Worm (Caenorhabditis elegans) whole organism, mixed stage, embryonic: ENCODE measurements around the gene srx-8.

ENCODE experiments used
- M03D4.4 ChIP-seq: sonication (generic microtip); optimal IDR thresholded peaks from 2 replicates; lab custom pipeline; 2017; ENCODE audit warnings: mild to moderate bottlenecking, missing genetic modification characterization, missing compliant biosample characterization
- bed-3 ChIP-seq: fragments of 200-800 bp; sonication (Bioruptor generic); optimal IDR thresholded peaks from 3 replicates; lab custom pipeline; 2018; ENCODE audit warnings: mild to moderate bottlenecking, missing genetic modification characterization, moderate library complexity, missing compliant biosample characterization
- blmp-1 ChIP-seq: fragments of 150-350 bp; optimal IDR thresholded peaks from 2 replicates; lab custom pipeline; 2014; ENCODE audit warnings: missing biosample characterization, missing genetic modification characterization
- ceh-39 ChIP-seq: fragments of 150-350 bp; optimal IDR thresholded peaks from 2 replicates; lab custom pipeline; 2014; ENCODE audit warnings: missing biosample characterization, missing genetic modification characterization
- ceh-43 ChIP-seq: fragments of 200-800 bp; sonication (Bioruptor generic); optimal IDR thresholded peaks from 2 replicates; lab custom pipeline; 2018; ENCODE audit warnings: mild to moderate bottlenecking, missing genetic modification characterization, moderate library complexity, missing compliant biosample characterization
- ces-1 ChIP-seq: fragments of 150-350 bp; optimal IDR thresholded peaks from 2 replicates; lab custom pipeline; 2014; ENCODE audit warnings: missing biosample characterization, missing genetic modification reagents, missing genetic modification characterization
- cnd-1 ChIP-seq: fragments of 200-800 bp; sonication (Bioruptor generic); optimal IDR thresholded peaks from 2 replicates; lab custom pipeline; 2018; ENCODE audit warnings: mild to moderate bottlenecking, missing genetic modification characterization, missing compliant biosample characterization
- drap-1 ChIP-seq: fragments of 200-800 bp; sonication (Bioruptor generic); optimal IDR thresholded peaks from 3 replicates; lab custom pipeline; 2018; ENCODE audit warnings: mild to moderate bottlenecking, missing genetic modification characterization, missing compliant biosample characterization
- elt-3 ChIP-seq: fragments of 150-350 bp; optimal IDR thresholded peaks from 2 replicates; lab custom pipeline; 2014; ENCODE audit warnings: missing biosample characterization, missing genetic modification characterization
- flh-1 ChIP-seq: fragments of 200-800 bp; sonication (Bioruptor generic); optimal IDR thresholded peaks from 2 replicates; lab custom pipeline; 2018; ENCODE audit warnings: mild to moderate bottlenecking, missing genetic modification characterization, moderate library complexity, missing compliant biosample characterization
- ham-2 ChIP-seq: fragments of 200-800 bp; sonication (Bioruptor generic); optimal IDR thresholded peaks from 2 replicates; lab custom pipeline; 2018; ENCODE audit warnings: mild to moderate bottlenecking, missing genetic modification characterization, missing compliant biosample characterization
- hlh-1 ChIP-seq: fragments of 150-350 bp; optimal IDR thresholded peaks from 2 replicates; lab custom pipeline; 2014; ENCODE audit warnings: missing biosample characterization, missing genetic modification reagents, missing genetic modification characterization
- lin-13 ChIP-seq: fragments of 150-350 bp; optimal IDR thresholded peaks from 2 replicates; lab custom pipeline; 2014; ENCODE audit warnings: missing biosample characterization, missing genetic modification characterization
- lin-32 ChIP-seq: fragments of 200-800 bp; sonication (Bioruptor generic); optimal IDR thresholded peaks from 2 replicates; lab custom pipeline; 2018; ENCODE audit warnings: mild to moderate bottlenecking, missing genetic modification characterization, missing compliant biosample characterization
- lsy-2 ChIP-seq: fragments of 150-350 bp; optimal IDR thresholded peaks from 2 replicates; lab custom pipeline; 2014; ENCODE audit warnings: missing biosample characterization, missing genetic modification characterization
- mab-5 ChIP-seq: fragments of 150-350 bp; optimal IDR thresholded peaks from 2 replicates; lab custom pipeline; 2014; ENCODE audit warnings: missing biosample characterization, missing genetic modification characterization
- mep-1 ChIP-seq: fragments of 150-350 bp; optimal IDR thresholded peaks from 2 replicates; lab custom pipeline; 2017; ENCODE audit warnings: missing biosample characterization, missing genetic modification reagents, missing genetic modification characterization, inconsistent platforms
- mls-2 ChIP-seq: sonication (generic microtip); optimal IDR thresholded peaks from 2 replicates; lab custom pipeline; 2016; ENCODE audit warnings: mild to moderate bottlenecking, missing genetic modification characterization, moderate library complexity, missing compliant biosample characterization
- nhr-12 ChIP-seq: fragments of 150-350 bp; optimal IDR thresholded peaks from 2 replicates; lab custom pipeline; 2014; ENCODE audit warnings: missing biosample characterization, missing genetic modification characterization
- nhr-2 ChIP-seq: fragments of 150-350 bp; optimal IDR thresholded peaks from 2 replicates; lab custom pipeline; 2014; ENCODE audit warnings: missing biosample characterization, missing genetic modification characterization
- nhr-237 ChIP-seq: fragments of 150-350 bp; optimal IDR thresholded peaks from 2 replicates; lab custom pipeline; 2014; ENCODE audit warnings: missing biosample characterization, missing genetic modification characterization
- nhr-28 ChIP-seq: fragments of 150-350 bp; optimal IDR thresholded peaks from 2 replicates; lab custom pipeline; 2014; ENCODE audit warnings: missing biosample characterization, missing genetic modification characterization
- nhr-76 ChIP-seq: sonication (generic microtip); optimal IDR thresholded peaks from 2 replicates; lab custom pipeline; 2017; ENCODE audit warnings: missing biosample characterization, missing genetic modification characterization
- pha-4 ChIP-seq: fragments of 150-350 bp; optimal IDR thresholded peaks from 2 replicates; lab custom pipeline; 2018; ENCODE audit warnings: missing biosample characterization, missing genetic modification reagents, missing genetic modification characterization
- sem-2 ChIP-seq: fragments of 200-800 bp; sonication (Bioruptor generic); optimal IDR thresholded peaks from 2 replicates; lab custom pipeline; 2018; ENCODE audit warnings: mild to moderate bottlenecking, missing genetic modification characterization, missing compliant biosample characterization
- snpc-4 ChIP-seq: fragments of 150-350 bp; optimal IDR thresholded peaks from 2 replicates; lab custom pipeline; 2014; ENCODE audit warnings: missing biosample characterization, missing genetic modification characterization
- sptf-1 ChIP-seq: sonication (generic microtip); optimal IDR thresholded peaks from 2 replicates; lab custom pipeline; 2017; ENCODE audit warnings: mild to moderate bottlenecking, missing genetic modification characterization, moderate library complexity, missing compliant biosample characterization
- tbx-8 ChIP-seq: fragments of 200-800 bp; sonication (Bioruptor generic); optimal IDR thresholded peaks from 2 replicates; lab custom pipeline; 2018; ENCODE audit warnings: mild to moderate bottlenecking, missing genetic modification characterization, moderate library complexity, missing compliant biosample characterization
- unc-120 ChIP-seq: sonication (generic microtip); optimal IDR thresholded peaks from 2 replicates; lab custom pipeline; 2017; ENCODE audit warnings: missing genetic modification characterization, missing compliant biosample characterization; ENCODE audit not compliant: poor library complexity, severe bottlenecking
- unc-39 ChIP-seq: fragments of 150-350 bp; optimal IDR thresholded peaks from 2 replicates; lab custom pipeline; 2014; ENCODE audit warnings: missing biosample characterization, missing genetic modification characterization
- unc-62 ChIP-seq: fragments of 150-350 bp; optimal IDR thresholded peaks from 2 replicates; lab custom pipeline; 2014; ENCODE audit warnings: missing biosample characterization, missing genetic modification reagents, missing genetic modification characterization
- zip-8 ChIP-seq: fragments of 150-350 bp; optimal IDR thresholded peaks from 2 replicates; lab custom pipeline; 2014; ENCODE audit warnings: missing biosample characterization, missing genetic modification characterization
- ztf-11 ChIP-seq: fragments of 150-350 bp; optimal IDR thresholded peaks from 2 replicates; lab custom pipeline; 2014; ENCODE audit warnings: missing biosample characterization, missing genetic modification characterization

srx-8 gene

DNA sequence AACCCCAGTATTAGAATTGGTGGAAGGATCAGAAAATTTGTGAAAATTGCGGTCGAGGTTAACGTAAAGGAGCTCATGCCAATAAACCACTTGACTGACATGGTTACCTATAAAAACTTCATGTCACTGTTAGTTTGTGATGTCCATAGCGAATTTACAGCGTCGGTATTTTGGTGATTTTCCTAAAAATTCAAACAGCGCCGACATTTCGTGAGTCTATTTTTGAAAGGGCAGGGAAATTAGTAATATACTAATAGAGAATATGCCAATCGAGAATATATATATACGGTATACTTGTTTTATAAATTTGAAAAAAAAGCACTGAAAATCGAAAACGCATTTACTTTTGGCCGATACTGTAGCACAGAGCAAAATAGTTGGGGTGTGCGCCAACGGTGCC lies at the start of gene srx-8:
srx-8 (minus strand) TSS at position 101 of the 400 bp plus-strand sequence.
- TF ChIP-seq cnd-1 (tag; lab: Kevin White, UChicago): no peak
- no peak for TF ChIP-seq ceh-39 (tag; lab: Kevin White, UChicago)
- TF ChIP-seq sem-2: no peak
- no peak for TF ChIP-seq unc-39
- TF ChIP-seq mab-5 (tag; lab: Kevin White, UChicago): no peak
- TF ChIP-seq ham-2 (GFP tag; lab: Kevin White, UChicago): no peak
- TF ChIP-seq drap-1 (GFP tag; lab: Kevin White, UChicago): no peak
- TF ChIP-seq zip-8: no peak
- TF ChIP-seq bed-3: no peak
- no peak for TF ChIP-seq unc-62
- TF ChIP-seq unc-120 (tag; lab: Kevin White, UChicago): no peak
- no peak for TF ChIP-seq sptf-1 (tag; lab: Kevin White, UChicago)
- TF ChIP-seq lin-13 (tag; lab: Kevin White, UChicago): no peak
- TF ChIP-seq snpc-4 (tag; lab: Kevin White, UChicago): no peak
- no peak for TF ChIP-seq mep-1 (tag; lab: Kevin White, UChicago)
- TF ChIP-seq mls-2: no peak
- TF ChIP-seq lsy-2 (tag; lab: Kevin White, UChicago): no peak
- TF ChIP-seq nhr-12 (tag; lab: Kevin White, UChicago): no peak
- no peak for TF ChIP-seq ceh-43 (GFP tag; lab: Kevin White, UChicago)
- TF ChIP-seq nhr-2: no peak

DNA sequence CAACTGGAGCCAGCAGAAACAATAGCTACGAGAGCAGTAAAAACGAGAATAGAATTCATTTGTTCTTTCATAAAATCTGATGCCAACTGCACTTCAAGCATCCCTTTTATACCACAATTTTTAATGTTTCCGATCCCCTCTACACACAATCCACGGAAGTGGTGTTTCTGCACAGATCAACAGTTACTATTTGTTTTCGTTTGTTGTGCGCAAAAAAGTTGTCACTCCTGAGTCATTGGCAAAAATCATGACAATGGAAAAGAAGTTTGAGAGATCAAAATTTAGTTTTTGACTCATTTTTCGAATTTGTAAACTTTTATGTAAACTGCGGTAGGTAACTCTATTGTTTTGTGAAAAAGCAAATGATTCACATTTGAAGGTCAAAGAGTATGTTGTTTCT lies 48.1 kb upstream of the srx-8 start, which contains the start of gene srlf-37:
srlf-37 (minus strand) TSS at position 101 of the 400 bp plus-strand sequence.
- TF ChIP-seq lin-13 (tag; lab: Kevin White, UChicago) (no peak), bed-3 (no peak), mab-5 (tag; lab: Kevin White, UChicago) (no peak), sem-2 (no peak), tbx-8 (GFP tag; lab: Kevin White, UChicago) (no peak), pha-4 (tag; lab: Kevin White, UChicago) (no peak), mep-1 (tag; lab: Kevin White, UChicago) (no peak), ces-1 (no peak), M03D4.4 (tag; lab: Kevin White, UChicago) (no peak), nhr-28 (tag; lab: Kevin White, UChicago) (no peak), nhr-76 (tag; lab: Kevin White, UChicago) (no peak), zip-8 (no peak), lsy-2 (tag; lab: Kevin White, UChicago) (no peak), ztf-11 (tag; lab: Kevin White, UChicago) (no peak), ham-2 (GFP tag; lab: Kevin White, UChicago) (no peak), nhr-12 (tag; lab: Kevin White, UChicago) (no peak), hlh-1 (tag; lab: Kevin White, UChicago) (no peak), unc-39 (no peak), ceh-43 (GFP tag; lab: Kevin White, UChicago) (no peak), flh-1 (GFP tag; lab: Kevin White, UChicago) (no peak)

- TF ChIP-seq ceh-39 (tag; lab: Kevin White, UChicago): no peak
- TF ChIP-seq sem-2: no peak
- no peak for TF ChIP-seq bed-3
- no peak for TF ChIP-seq snpc-4 (tag; lab: Kevin White, UChicago)
- TF ChIP-seq ham-2 (GFP tag; lab: Kevin White, UChicago): no peak
- no peak for TF ChIP-seq blmp-1 (tag; lab: Kevin White, UChicago)
- TF ChIP-seq flh-1 (GFP tag; lab: Kevin White, UChicago): no peak
- TF ChIP-seq tbx-8 (GFP tag; lab: Kevin White, UChicago): no peak
- no peak for TF ChIP-seq mep-1 (tag; lab: Kevin White, UChicago)
- TF ChIP-seq lsy-2 (tag; lab: Kevin White, UChicago): no peak
- no peak for TF ChIP-seq sptf-1 (tag; lab: Kevin White, UChicago)
- no peak for TF ChIP-seq ztf-11 (tag; lab: Kevin White, UChicago)
- TF ChIP-seq ces-1: no peak
- no peak for TF ChIP-seq nhr-12 (tag; lab: Kevin White, UChicago)
- no peak for TF ChIP-seq zip-8
- TF ChIP-seq nhr-237: no peak
- no peak for TF ChIP-seq M03D4.4 (tag; lab: Kevin White, UChicago)
- no peak for TF ChIP-seq unc-120 (tag; lab: Kevin White, UChicago)
- no peak for TF ChIP-seq lin-32 (GFP tag; lab: Kevin White, UChicago)
These were observed 44.3 kb upstream of the srx-8 start, which contains the start of gene nhr-251 for ce11 chrV:600231-600630. nhr-251 (plus strand) TSS chrV:600531.

- TF ChIP-seq elt-3 (no peak), mls-2 (no peak), ces-1 (no peak), lsy-2 (tag; lab: Kevin White, UChicago) (no peak), M03D4.4 (tag; lab: Kevin White, UChicago) (no peak), nhr-2 (no peak), hlh-1 (tag; lab: Kevin White, UChicago) (no peak), ham-2 (GFP tag; lab: Kevin White, UChicago) (no peak), nhr-76 (tag; lab: Kevin White, UChicago) (no peak), zip-8 (no peak), pha-4 (tag; lab: Kevin White, UChicago) (no peak), nhr-237 (no peak), nhr-28 (tag; lab: Kevin White, UChicago) (no peak), snpc-4 (tag; lab: Kevin White, UChicago) (no peak), flh-1 (GFP tag; lab: Kevin White, UChicago) (no peak), mab-5 (tag; lab: Kevin White, UChicago) (no peak), blmp-1 (tag; lab: Kevin White, UChicago) (no peak), ceh-39 (tag; lab: Kevin White, UChicago) (no peak), tbx-8 (GFP tag; lab: Kevin White, UChicago) (no peak)
These were observed 43.8 kb upstream of the srx-8 start for ce11 chrV:599783-600182.
